Fruit fly (Drosophila melanogaster): ENCODE data around the gene St2.

Gene St2

dm6 chr3R:9229075-9229835 is 22.4 kb upstream of the St2 start:
- TF ChIP-seq EcR (GFP tag; optimal IDR thresholded peaks at IDR 0.05) (peak; percentile 18 to 84), CG8478 (optimal IDR thresholded peaks at IDR 0.05) (no peak), pan (optimal IDR thresholded peaks at IDR 0.05) (no peak), Dll (optimal IDR thresholded peaks at IDR 0.05) (peak; percentile 54), psq (optimal IDR thresholded peaks at IDR 0.05) (peak; percentile 35), usp (GFP tag; optimal IDR thresholded peaks at IDR 0.05) (no peak)

- no peak for TF ChIP-seq CG8478 (optimal IDR thresholded peaks at IDR 0.05)
- no peak for TF ChIP-seq EcR (GFP tag; optimal IDR thresholded peaks at IDR 0.05)
- no peak for TF ChIP-seq Dll (optimal IDR thresholded peaks at IDR 0.05)
These were observed 21.5 kb upstream of the St2 start for dm6 chr3R:9229996-9230601.

dm6 chr3R:9232346-9232745 is 19.3 kb upstream of the St2 start:
- TF ChIP-seq pan (optimal IDR thresholded peaks at IDR 0.05) = no peak

dm6 chr3R:9233763-9234162 is 17.9 kb upstream of the St2 start:
- no peak for TF ChIP-seq CG8478 (optimal IDR thresholded peaks at IDR 0.05)
- no peak for TF ChIP-seq EcR (GFP tag; optimal IDR thresholded peaks at IDR 0.05)
- no peak for TF ChIP-seq pan (optimal IDR thresholded peaks at IDR 0.05)
- no peak for TF ChIP-seq Dll (optimal IDR thresholded peaks at IDR 0.05)
- TF ChIP-seq psq (optimal IDR thresholded peaks at IDR 0.05) = no peak
- TF ChIP-seq usp (GFP tag; optimal IDR thresholded peaks at IDR 0.05) = no peak

dm6 chr3R:9234756-9235255 is 16.8 kb upstream of the St2 start:
- no peak for TF ChIP-seq pan (optimal IDR thresholded peaks at IDR 0.05)

- TF ChIP-seq Dll (optimal IDR thresholded peaks at IDR 0.05) = no peak
- TF ChIP-seq psq (optimal IDR thresholded peaks at IDR 0.05) = no peak
- TF ChIP-seq CG8478 (optimal IDR thresholded peaks at IDR 0.05) = no peak
- TF ChIP-seq pan (optimal IDR thresholded peaks at IDR 0.05) = no peak
- TF ChIP-seq EcR (GFP tag; optimal IDR thresholded peaks at IDR 0.05) = no peak
- TF ChIP-seq usp (GFP tag; optimal IDR thresholded peaks at IDR 0.05) = no peak
These were observed 15.6 kb upstream of the St2 start for dm6 chr3R:9236070-9236492.

dm6 chr3R:9236883-9237267 is 14.8 kb upstream of the St2 start:
- no peak for TF ChIP-seq CG8478 (optimal IDR thresholded peaks at IDR 0.05)
- peak; percentile 93 for TF ChIP-seq Dll (optimal IDR thresholded peaks at IDR 0.05)

dm6 chr3R:9237268-9238091 is 14.2 kb upstream of the St2 start, which contains the start of gene pum:
TSS of gene pum (minus strand) at chr3R:9237682.
- no peak for TF ChIP-seq Dll (optimal IDR thresholded peaks at IDR 0.05)
- TF ChIP-seq pan (optimal IDR thresholded peaks at IDR 0.05) = no peak
- TF ChIP-seq CG8478 (optimal IDR thresholded peaks at IDR 0.05) = no peak
- no peak for TF ChIP-seq usp (GFP tag; optimal IDR thresholded peaks at IDR 0.05)
- TF ChIP-seq psq (optimal IDR thresholded peaks at IDR 0.05) = no peak
- TF ChIP-seq EcR (GFP tag; optimal IDR thresholded peaks at IDR 0.05) = no peak

dm6 chr3R:9239941-9240400 is 11.7 kb upstream of the St2 start:
- TF ChIP-seq usp (GFP tag; optimal IDR thresholded peaks at IDR 0.05) = no peak
- no peak for TF ChIP-seq EcR (GFP tag; optimal IDR thresholded peaks at IDR 0.05)

dm6 chr3R:9240554-9240953 is 11.1 kb upstream of the St2 start, which contains the start of gene D1:
TSS of gene D1 (minus strand) at chr3R:9240654.
- TF ChIP-seq pan (optimal IDR thresholded peaks at IDR 0.05) = no peak
- no peak for TF ChIP-seq EcR (GFP tag; optimal IDR thresholded peaks at IDR 0.05)
- no peak for TF ChIP-seq Dll (optimal IDR thresholded peaks at IDR 0.05)
- no peak for TF ChIP-seq CG8478 (optimal IDR thresholded peaks at IDR 0.05)
- TF ChIP-seq psq (optimal IDR thresholded peaks at IDR 0.05) = no peak
- no peak for TF ChIP-seq usp (GFP tag; optimal IDR thresholded peaks at IDR 0.05)

- TF ChIP-seq CG8478 (optimal IDR thresholded peaks at IDR 0.05) (no peak), EcR (GFP tag; optimal IDR thresholded peaks at IDR 0.05) (no peak), Dll (optimal IDR thresholded peaks at IDR 0.05) (no peak), psq (optimal IDR thresholded peaks at IDR 0.05) (no peak), usp (GFP tag; optimal IDR thresholded peaks at IDR 0.05) (no peak), pan (optimal IDR thresholded peaks at IDR 0.05) (no peak)
These were observed 6.0 kb upstream of the St2 start, which contains the start of gene Vps15 for dm6 chr3R:9245576-9246200. TSS of gene Vps15 (minus strand) at chr3R:9245869.

- TF ChIP-seq Dll (optimal IDR thresholded peaks at IDR 0.05) = no peak
- TF ChIP-seq pan (optimal IDR thresholded peaks at IDR 0.05) = no peak
- TF ChIP-seq CG8478 (optimal IDR thresholded peaks at IDR 0.05) = no peak
- TF ChIP-seq psq (optimal IDR thresholded peaks at IDR 0.05) = no peak
- no peak for TF ChIP-seq usp (GFP tag; optimal IDR thresholded peaks at IDR 0.05)
- TF ChIP-seq EcR (GFP tag; optimal IDR thresholded peaks at IDR 0.05) = no peak
These were observed 5.3 kb upstream of the St2 start, which contains the start of gene CG8420 for dm6 chr3R:9246366-9246765. TSS of gene CG8420 (plus strand) at chr3R:9246649.
